Worm (Caenorhabditis elegans): Measurements from ENCODE around the gene C06B3.16.

ce11 chrV:13920730-13921129 is 10.6 kb upstream of the C06B3.16 start, which contains the start of gene srx-42:
- no peak for TF ChIP-seq flt-1 (GFP tag; IDR thresholded peaks at IDR 0.05)
- no peak for TF ChIP-seq sea-1 (GFP tag; conservative IDR thresholded peaks at IDR 0.05)
- TF ChIP-seq hnd-1 (tag; optimal IDR thresholded peaks at IDR 0.05), result no peak
- no peak for TF ChIP-seq tra-4 (tag; optimal IDR thresholded peaks at IDR 0.05)
- no peak for TF ChIP-seq B0310.2 (tag; optimal IDR thresholded peaks at IDR 0.05)
- no peak for TF ChIP-seq ceh-36 (tag; optimal IDR thresholded peaks at IDR 0.05)
- no peak for TF ChIP-seq ceh-13 (GFP tag; optimal IDR thresholded peaks at IDR 0.05)
- TF ChIP-seq ets-7 (tag; optimal IDR thresholded peaks at IDR 0.05), result no peak
- no peak for TF ChIP-seq scrt-1 (GFP tag; IDR thresholded peaks at IDR 0.05)
- TF ChIP-seq hmbx-1 (tag; optimal IDR thresholded peaks at IDR 0.05), result no peak

Data from whole organism, early embryonic.